Worm (Caenorhabditis elegans) whole organism, L4 larva: Measurements from ENCODE around the gene lgc-13.

Experiments used
- F10B5.3 ChIP-seq: sonication (generic microtip); optimal IDR thresholded peaks from 2 replicates; lab custom pipeline; 2016; ENCODE audit warnings: mild to moderate bottlenecking, missing genetic modification characterization, missing compliant biosample characterization
- F26F4.8 ChIP-seq: fragments of 200-800 bp; sonication (Bioruptor generic); conservative IDR thresholded peaks from 2 replicates; pipeline ENCODE4 v1.3.6; 2022; ENCODE audit warnings: missing genetic modification characterization, missing compliant biosample characterization
- F37D6.2 ChIP-seq: sonication (generic microtip); optimal IDR thresholded peaks from 2 replicates; lab custom pipeline; 2016; ENCODE audit warnings: mild to moderate bottlenecking, missing genetic modification characterization, missing compliant biosample characterization
- F44E2.7 ChIP-seq: fragments of 200-800 bp; sonication (Bioruptor generic); IDR thresholded peaks from 2 replicates; pipeline ENCODE4 v2.1.2; 2022; ENCODE audit warnings: missing genetic modification characterization, missing compliant biosample characterization
- Y105C5A.15 ChIP-seq: fragments of 200-800 bp; sonication (Bioruptor generic); IDR thresholded peaks from 2 replicates; pipeline ENCODE4 v1.3.6; 2022; ENCODE audit warnings: missing genetic modification characterization, missing compliant biosample characterization
- Y5F2A.4 ChIP-seq: fragments of 200-800 bp; sonication (Bioruptor generic); optimal IDR thresholded peaks from 2 replicates; lab custom pipeline; 2018; ENCODE audit warnings: mild to moderate bottlenecking, missing genetic modification characterization, missing compliant biosample characterization
- Y75B8A.6 ChIP-seq: fragments of 200-800 bp; sonication (Bioruptor generic); IDR thresholded peaks from 2 replicates; pipeline ENCODE4 v1.3.6; 2022; ENCODE audit warnings: missing genetic modification reagents, missing genetic modification characterization, missing compliant biosample characterization
- ZK337.2 ChIP-seq: fragments of 200-800 bp; sonication (Bioruptor generic); IDR thresholded peaks from 2 replicates; pipeline ENCODE4 v1.3.6; 2022; ENCODE audit warnings: missing genetic modification reagents, missing genetic modification characterization, missing compliant biosample characterization
- aly-2 ChIP-seq: sonication (generic microtip); optimal IDR thresholded peaks from 2 replicates; lab custom pipeline; 2018; ENCODE audit warnings: missing biosample characterization, missing genetic modification characterization
- ama-1 ChIP-seq: fragments of 150-350 bp; optimal IDR thresholded peaks from 2 replicates; lab custom pipeline; 2014; ENCODE audit warnings: inconsistent platforms, mixed read lengths
- arid-1 ChIP-seq: fragments of 200-800 bp; sonication (Bioruptor generic); conservative IDR thresholded peaks from 2 replicates; pipeline ENCODE4 v1.3.6; 2022; ENCODE audit warnings: missing genetic modification reagents, missing genetic modification characterization, missing compliant biosample characterization
- ceh-20 ChIP-seq: fragments of 200-800 bp; sonication (Bioruptor generic); IDR thresholded peaks from 2 replicates; pipeline ENCODE4 v1.3.6; 2022; ENCODE audit warnings: missing genetic modification reagents, missing genetic modification characterization, missing compliant biosample characterization
- ceh-28 ChIP-seq: fragments of 150-350 bp; optimal IDR thresholded peaks from 2 replicates; lab custom pipeline; 2014; ENCODE audit warnings: missing biosample characterization, missing genetic modification reagents, missing genetic modification characterization
- ceh-32 ChIP-seq: sonication (generic microtip); optimal IDR thresholded peaks from 2 replicates; lab custom pipeline; 2016; ENCODE audit warnings: mild to moderate bottlenecking, missing genetic modification characterization, missing compliant biosample characterization; ENCODE audit not compliant: poor library complexity
- ceh-82 ChIP-seq: sonication (generic microtip); optimal IDR thresholded peaks from 2 replicates; lab custom pipeline; 2017; ENCODE audit warnings: missing biosample characterization, missing genetic modification characterization
- cey-2 ChIP-seq: sonication (generic microtip); optimal IDR thresholded peaks from 3 replicates; lab custom pipeline; 2017; ENCODE audit warnings: missing genetic modification characterization, mild to moderate bottlenecking, missing compliant biosample characterization, antibody characterized with exemption, borderline replicate concordance; ENCODE audit not compliant: insufficient read depth
- ctbp-1 ChIP-seq: fragments of 200-800 bp; sonication (Bioruptor generic); IDR thresholded peaks from 2 replicates; pipeline ENCODE4 v1.3.6; 2022; ENCODE audit warnings: missing genetic modification reagents, missing genetic modification characterization, missing compliant biosample characterization
- daf-19 ChIP-seq: fragments of 200-800 bp; sonication (Bioruptor generic); conservative IDR thresholded peaks from 2 replicates; pipeline ENCODE4 v1.3.6; 2022; ENCODE audit warnings: missing genetic modification characterization, missing compliant biosample characterization
- dmd-6 ChIP-seq: fragments of 200-800 bp; sonication (Bioruptor generic); IDR thresholded peaks from 2 replicates; pipeline ENCODE4 v1.3.6; 2022; ENCODE audit warnings: missing genetic modification reagents, missing genetic modification characterization, missing compliant biosample characterization
- dmd-8 ChIP-seq: fragments of 200-800 bp; sonication (Bioruptor generic); IDR thresholded peaks from 2 replicates; pipeline ENCODE4 v1.3.6; 2022; ENCODE audit warnings: missing genetic modification characterization, missing compliant biosample characterization
- dpl-1 ChIP-seq: fragments of 150-350 bp; optimal IDR thresholded peaks from 2 replicates; lab custom pipeline; 2014; ENCODE audit warnings: missing biosample characterization, missing genetic modification reagents, missing genetic modification characterization
- duxl-1 ChIP-seq: sonication (generic microtip); optimal IDR thresholded peaks from 2 replicates; lab custom pipeline; 2016; ENCODE audit warnings: mild to moderate bottlenecking, missing genetic modification characterization, moderate library complexity, missing compliant biosample characterization; ENCODE audit not compliant: poor library complexity
- egl-43 ChIP-seq: fragments of 200-800 bp; sonication (Bioruptor generic); IDR thresholded peaks from 2 replicates; pipeline ENCODE4 v1.3.6; 2022; ENCODE audit warnings: missing genetic modification reagents, missing genetic modification characterization, missing compliant biosample characterization
- gei-8 ChIP-seq: fragments of 200-800 bp; sonication (Bioruptor generic); optimal IDR thresholded peaks from 2 replicates; lab custom pipeline; 2018; ENCODE audit warnings: mild to moderate bottlenecking, missing genetic modification characterization, missing compliant biosample characterization
- hlh-11 ChIP-seq: fragments of 200-800 bp; sonication (Bioruptor generic); optimal IDR thresholded peaks from 2 replicates; lab custom pipeline; 2018; ENCODE audit warnings: mild to moderate bottlenecking, missing genetic modification characterization, missing compliant biosample characterization
- hlh-30 ChIP-seq: sonication (generic microtip); optimal IDR thresholded peaks from 2 replicates; lab custom pipeline; 2017; ENCODE audit warnings: antibody characterized with exemption, mild to moderate bottlenecking, missing genetic modification characterization, missing compliant biosample characterization; ENCODE audit not compliant: insufficient read depth
- lin-1 ChIP-seq: fragments of 200-800 bp; sonication (Bioruptor generic); IDR thresholded peaks from 2 replicates; pipeline ENCODE4 v1.3.6; 2022; ENCODE audit warnings: missing genetic modification reagents, missing genetic modification characterization, missing compliant biosample characterization
- lin-13 ChIP-seq: fragments of 150-350 bp; optimal IDR thresholded peaks from 2 replicates; lab custom pipeline; 2014; ENCODE audit warnings: missing biosample characterization, missing genetic modification reagents, missing genetic modification characterization
- lin-15B ChIP-seq: fragments of 150-350 bp; sonication (generic microtip); optimal IDR thresholded peaks from 3 replicates; lab custom pipeline; 2014; ENCODE audit warnings: missing biosample characterization, missing genetic modification characterization
- lsy-2 ChIP-seq, 2 experiments: fragments of 150-350 bp in 1 of 2; sonication (generic microtip) in 1 of 2; optimal IDR thresholded peaks; 2 replicates each; lab custom pipeline; 2014 to 2017; ENCODE audit warnings: missing biosample characterization in 2 of 2, missing genetic modification characterization in 2 of 2
- madf-5 ChIP-seq, 2 experiments: fragments of 200-800 bp; sonication (Bioruptor generic); IDR thresholded peaks; 2 replicates each; pipeline ENCODE4 v1.3.6; 2022; ENCODE audit warnings: missing compliant biosample characterization in 2 of 2, missing genetic modification characterization in 2 of 2
- mdl-1 ChIP-seq, 2 experiments: fragments of 150-350 bp in 1 of 2; sonication (generic microtip) in 1 of 2; optimal IDR thresholded peaks; 2 replicates each; lab custom pipeline; 2014 to 2017; ENCODE audit warnings: missing biosample characterization in 2 of 2, missing genetic modification characterization in 2 of 2
- mep-1 ChIP-seq: fragments of 150-350 bp; sonication (generic microtip); optimal IDR thresholded peaks from 3 replicates; lab custom pipeline; 2014; ENCODE audit warnings: missing biosample characterization, missing genetic modification characterization
- mxl-2 ChIP-seq: fragments of 200-800 bp; sonication (Bioruptor generic); conservative IDR thresholded peaks from 2 replicates; pipeline ENCODE4 v1.3.6; 2022; ENCODE audit warnings: missing genetic modification reagents, missing genetic modification characterization, missing compliant biosample characterization
- nhr-111 ChIP-seq: fragments of 200-800 bp; sonication (Bioruptor generic); optimal IDR thresholded peaks from 2 replicates; lab custom pipeline; 2018; ENCODE audit warnings: mild to moderate bottlenecking, missing genetic modification characterization, missing compliant biosample characterization
- nhr-28 ChIP-seq: fragments of 150-350 bp; optimal IDR thresholded peaks from 2 replicates; lab custom pipeline; 2014; ENCODE audit warnings: missing biosample characterization, missing genetic modification characterization
- nhr-6 ChIP-seq: fragments of 150-350 bp; optimal IDR thresholded peaks from 2 replicates; lab custom pipeline; 2014; ENCODE audit warnings: missing biosample characterization, missing genetic modification characterization
- nhr-77 ChIP-seq: fragments of 150-350 bp; optimal IDR thresholded peaks from 2 replicates; lab custom pipeline; 2014; ENCODE audit warnings: missing biosample characterization, missing genetic modification characterization
- pha-4 ChIP-seq, 2 experiments: fragments of 150-350 bp in 1 of 2; fragments of 200-800 bp in 1 of 2; sonication (Bioruptor generic) in 1 of 2; IDR thresholded peaks in 1 of 2; optimal IDR thresholded peaks in 1 of 2; 2 replicates each; pipeline versions ENCODE4 v1.3.6 to Lab custom; 2014 to 2022; ENCODE audit warnings: missing genetic modification characterization in 2 of 2, missing genetic modification reagents in 2 of 2, missing biosample characterization in 1 of 2, missing compliant biosample characterization in 1 of 2
- sdz-12 ChIP-seq: fragments of 200-800 bp; sonication (Bioruptor generic); optimal IDR thresholded peaks from 2 replicates; lab custom pipeline; 2018; ENCODE audit warnings: mild to moderate bottlenecking, missing genetic modification characterization, missing compliant biosample characterization
- set-16 ChIP-seq: fragments of 200-800 bp; sonication (Bioruptor generic); IDR thresholded peaks from 2 replicates; pipeline ENCODE4 v1.3.6; 2022; ENCODE audit warnings: missing genetic modification reagents, missing genetic modification characterization, missing compliant biosample characterization
- skn-1 ChIP-seq: fragments of 150-350 bp; optimal IDR thresholded peaks from 2 replicates; lab custom pipeline; 2014; ENCODE audit warnings: missing biosample characterization, missing genetic modification characterization
- spr-1 ChIP-seq: sonication (generic microtip); optimal IDR thresholded peaks from 2 replicates; lab custom pipeline; 2016; ENCODE audit warnings: mild to moderate bottlenecking, missing genetic modification characterization, missing compliant biosample characterization
- tra-1 ChIP-seq: fragments of 200-800 bp; sonication (Bioruptor generic); IDR thresholded peaks from 2 replicates; pipeline ENCODE4 v1.3.6; 2022; ENCODE audit warnings: missing genetic modification reagents, missing genetic modification characterization, missing compliant biosample characterization
- unc-39 ChIP-seq: sonication (generic microtip); optimal IDR thresholded peaks from 2 replicates; lab custom pipeline; 2017; ENCODE audit warnings: missing biosample characterization, missing genetic modification characterization
- zag-1 ChIP-seq: fragments of 150-350 bp; optimal IDR thresholded peaks from 2 replicates; lab custom pipeline; 2014; ENCODE audit warnings: missing biosample characterization, missing genetic modification characterization
- zfp-2 ChIP-seq: sonication (generic microtip); optimal IDR thresholded peaks from 2 replicates; lab custom pipeline; 2016; ENCODE audit warnings: mild to moderate bottlenecking, missing genetic modification characterization, missing compliant biosample characterization
- ztf-7 ChIP-seq: fragments of 150-350 bp; optimal IDR thresholded peaks from 2 replicates; lab custom pipeline; 2014; ENCODE audit warnings: missing biosample characterization, missing genetic modification characterization

The lgc-13 gene

ce11 chrX:12105458-12105857 lies 3.5 kb upstream of the lgc-13 start:
- TF ChIP-seq arid-1 = no peak
- TF ChIP-seq aly-2 (tag; lab: Kevin White, UChicago) = no peak
- TF ChIP-seq set-16 (GFP tag; lab: Robert Waterston, UW) = peak; percentile 95
- TF ChIP-seq, all 104 proteins: peak for 1

DNA sequence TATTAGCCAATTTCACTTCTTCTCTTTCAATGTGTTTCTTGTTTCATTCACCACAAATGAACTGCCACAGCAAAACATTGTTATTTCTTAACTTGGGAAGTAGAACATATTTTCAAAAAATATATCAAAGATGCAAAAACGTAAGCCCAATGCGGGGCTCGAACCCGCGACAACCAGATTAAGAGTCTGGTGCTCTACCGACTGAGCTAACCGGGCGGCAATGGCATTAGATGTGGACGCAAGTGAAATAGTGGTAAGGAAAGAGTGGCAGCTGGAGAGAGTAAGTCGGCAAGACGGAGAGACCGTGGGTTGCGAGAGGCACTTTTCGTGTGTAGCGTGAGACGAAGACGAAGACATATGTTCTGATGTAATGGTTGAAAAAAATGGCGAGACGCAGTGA lies 3.0 kb upstream of the lgc-13 start:
- peak; percentile 62 for TF ChIP-seq zfp-2 (tag; lab: Kevin White, UChicago)
- peak; percentile 81 for TF ChIP-seq hlh-30
- TF ChIP-seq ceh-28 (tag; lab: Kevin White, UChicago) = no peak
- peak; percentile 27 to 63 for TF ChIP-seq mdl-1 (tag; optimal IDR thresholded peaks at IDR 0.05; lab: Kevin White, UChicago)
- TF ChIP-seq daf-19 = peak; percentile 94
- peak; percentile 74 for TF ChIP-seq mxl-2 (GFP tag; lab: Robert Waterston, UW)
- TF ChIP-seq hlh-11 = no peak
- peak; percentile 84 for TF ChIP-seq Y5F2A.4 (GFP tag; lab: Kevin White, UChicago)
- TF ChIP-seq sdz-12 (GFP tag; lab: Kevin White, UChicago) = no peak
- peak; percentile 71 for TF ChIP-seq ceh-32
- TF ChIP-seq ctbp-1 = peak; percentile 97
- no peak for TF ChIP-seq egl-43 (GFP tag; lab: Robert Waterston, UW)
- peak; percentile 81 for TF ChIP-seq dmd-6 (GFP tag; lab: Robert Waterston, UW)
- TF ChIP-seq F44E2.7 (GFP tag; lab: Robert Waterston, UW) = 0 out of 2 replicates have a peak, but pooled peaks have one; percentile 77
- peak; percentile 84 for TF ChIP-seq cey-2 (tag; lab: Kevin White, UChicago)
- TF ChIP-seq F26F4.8 (GFP tag; lab: Robert Waterston, UW) = no peak; the same call in 1 of the 2 replicates
- peak; percentile 95 for TF ChIP-seq pha-4 (GFP tag; IDR thresholded peaks at IDR 0.05; lab: Robert Waterston, UW)
- TF ChIP-seq pha-4 (tag; optimal IDR thresholded peaks at IDR 0.05; lab: Kevin White, UChicago) = no peak
- peak; percentile 37 for TF ChIP-seq lin-13
- TF ChIP-seq madf-5 (GFP tag; IDR thresholded peaks at IDR 0.05; lab: Robert Waterston, UW) = peak in 1 of 2 experiments; percentile 88
- TF ChIP-seq skn-1 (tag; lab: Kevin White, UChicago) = peak; percentile 19
- peak; percentile 83 for TF ChIP-seq gei-8
- peak; percentile 80 for TF ChIP-seq ztf-7
- peak; percentile 90 for TF ChIP-seq Y75B8A.6 (GFP tag; lab: Robert Waterston, UW)
- TF ChIP-seq ceh-20 (GFP tag; lab: Robert Waterston, UW) = peak; percentile 87
- no peak for TF ChIP-seq unc-39 (tag; lab: Kevin White, UChicago)
- TF ChIP-seq F37D6.2 = peak; percentile 78
- TF ChIP-seq ZK337.2 = peak; percentile 80
- peak; percentile 92 for TF ChIP-seq nhr-111 (GFP tag; lab: Kevin White, UChicago)
- TF ChIP-seq lsy-2 (tag; optimal IDR thresholded peaks at IDR 0.05; lab: Kevin White, UChicago) = peak in 1 of 2 experiments; percentile 13
- TF ChIP-seq nhr-28 = peak; percentile 60
- TF ChIP-seq zag-1 (tag; lab: Kevin White, UChicago) = peak; percentile 46
- TF ChIP-seq Y105C5A.15 (GFP tag; lab: Robert Waterston, UW) = peak; percentile 93
- TF ChIP-seq lin-15B (tag; lab: Kevin White, UChicago) = no peak
- TF ChIP-seq arid-1 = peak; percentile 94
- no peak for TF ChIP-seq ama-1
- no peak for TF ChIP-seq set-16 (GFP tag; lab: Robert Waterston, UW)
- TF ChIP-seq nhr-77 (tag; lab: Kevin White, UChicago) = peak; percentile 56
- peak; percentile 69 for TF ChIP-seq spr-1 (tag; lab: Kevin White, UChicago)
- TF ChIP-seq tra-1 (GFP tag; lab: Robert Waterston, UW) = peak; percentile 93
- TF ChIP-seq lin-1 (GFP tag; lab: Robert Waterston, UW) = peak; percentile 92
- peak; percentile 59 for TF ChIP-seq nhr-6 (tag; lab: Kevin White, UChicago)
- no peak for TF ChIP-seq ceh-82
- TF ChIP-seq duxl-1 = peak; percentile 90
- peak; percentile 82 for TF ChIP-seq F10B5.3
- peak; percentile 95 for TF ChIP-seq dmd-8 (GFP tag; lab: Robert Waterston, UW)
- TF ChIP-seq mep-1 (tag; lab: Kevin White, UChicago) = no peak
- TF ChIP-seq dpl-1 = no peak
